Fruit fly (Drosophila melanogaster): Measurements from ENCODE around the gene Mkp.
A peak's percentile ranks its signal among the peaks of the same experiment; 100 is the strongest.

Gene Mkp

DNA sequence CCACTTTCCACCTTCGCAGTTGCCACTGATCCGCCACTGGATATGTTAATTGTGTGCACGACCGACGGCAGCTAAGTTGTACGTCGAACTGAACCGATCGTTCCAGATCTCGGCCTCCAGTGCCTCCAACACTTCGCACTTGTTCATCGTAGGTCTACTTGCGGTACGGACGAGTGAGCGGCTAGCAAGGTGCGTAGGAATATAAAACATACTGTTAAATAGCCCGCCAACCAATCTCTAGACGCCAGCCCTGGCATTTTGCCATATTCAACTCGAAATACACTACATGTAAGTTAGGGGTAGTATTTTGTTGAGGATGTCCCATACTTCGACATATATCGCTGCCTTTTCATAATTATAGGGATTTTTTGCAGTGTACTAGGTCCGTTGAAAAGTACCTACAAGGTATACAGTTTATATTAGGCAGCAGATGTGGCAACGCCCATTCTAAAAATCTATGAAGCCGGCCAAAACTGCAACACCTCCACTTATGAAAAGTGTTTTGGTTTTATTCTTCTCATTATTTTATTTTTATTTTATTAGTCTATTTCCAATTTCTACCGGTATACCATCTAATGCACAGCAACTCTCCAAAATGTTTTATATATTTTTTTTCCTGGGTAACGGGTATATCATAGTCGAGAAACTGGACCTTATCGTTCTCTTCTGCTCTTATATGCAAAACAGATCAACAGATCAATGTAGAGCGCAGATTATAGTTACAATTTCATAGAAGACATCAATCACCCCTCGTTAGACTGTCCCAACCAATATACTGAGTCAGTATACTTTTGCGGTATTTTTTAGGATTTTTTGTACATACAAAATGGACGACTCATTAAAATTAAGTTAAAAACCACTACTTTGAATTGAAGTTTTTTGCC lies 38.9 kb upstream of the Mkp start, which contains the start of the genes pyx and CG33229 (continued):
- TF ChIP-seq BEAF-32 (GFP tag; optimal IDR thresholded peaks at IDR 0.05) (peak; percentile 37), unc-4 (GFP tag; IDR thresholded peaks at IDR 0.05; ENCODE audit: partially characterized antibody) (0 out of 2 replicates have a peak, but pooled peaks have one; percentile 27), CG7786 (GFP tag; optimal IDR thresholded peaks at IDR 0.05) (peak; percentile 83), CG10147 (GFP tag; optimal IDR thresholded peaks at IDR 0.05) (peak; percentile 92), CG13894 (tag; optimal IDR thresholded peaks at IDR 0.05) (peak; percentile 88), CG11093 (GFP tag; IDR thresholded peaks at IDR 0.05) (peak; percentile 75), CG9797 (GFP tag; optimal IDR thresholded peaks at IDR 0.05) (peak; percentile 20), CG2202 (tag; optimal IDR thresholded peaks at IDR 0.05) (peak; percentile 12), nerfin-1 (tag; optimal IDR thresholded peaks at IDR 0.05) (peak; percentile 62), slp2 (GFP tag; optimal IDR thresholded peaks at IDR 0.05) (peak; percentile 69), Mes4 (GFP tag; optimal IDR thresholded peaks at IDR 0.05) (peak; percentile 57), Six4 (GFP tag; optimal IDR thresholded peaks at IDR 0.05) (peak; percentile 78), Meics (GFP tag; optimal IDR thresholded peaks at IDR 0.05) (peak; percentile 89), sim (GFP tag; IDR thresholded peaks at IDR 0.05) (peak; percentile 44; the same call in 1 of the 2 replicates), ac (GFP tag; optimal IDR thresholded peaks at IDR 0.05) (no peak), CG1832 (GFP tag; optimal IDR thresholded peaks at IDR 0.05) (no peak), CG13287 (GFP tag; IDR thresholded peaks at IDR 0.05; ENCODE audit: partially characterized antibody) (peak; percentile 28; the same call in 1 of the 2 replicates), Hey (tag; optimal IDR thresholded peaks at IDR 0.05) (peak; percentile 44), CG13296 (GFP tag; optimal IDR thresholded peaks at IDR 0.05) (peak; percentile 77), knrl (GFP tag; IDR thresholded peaks at IDR 0.05; ENCODE audit: partially characterized antibody) (no peak), CG2712 (tag; optimal IDR thresholded peaks at IDR 0.05) (peak; percentile 88), CG7928 (GFP tag; optimal IDR thresholded peaks at IDR 0.05) (peak; percentile 92), CG16779 (GFP tag; IDR thresholded peaks at IDR 0.05) (peak; percentile 85), az2 (GFP tag; optimal IDR thresholded peaks at IDR 0.05) (peak; percentile 87), CG9215 (GFP tag; IDR thresholded peaks at IDR 0.05) (peak; percentile 87), pho (GFP tag; optimal IDR thresholded peaks at IDR 0.05) (peak; percentile 90), Hr51 (GFP tag; optimal IDR thresholded peaks at IDR 0.05) (peak; percentile 71 to 84), GATAe (GFP tag; conservative IDR thresholded peaks at IDR 0.05) (no peak), sna (GFP tag; IDR thresholded peaks at IDR 0.05; ENCODE audit: partially characterized antibody) (peak; percentile 19; the same call in 1 of the 2 replicates), Ssrp (tag; optimal IDR thresholded peaks at IDR 0.05) (peak; percentile 82), exex (tag; optimal IDR thresholded peaks at IDR 0.05) (peak; percentile 60), CG9609 (GFP tag; optimal IDR thresholded peaks at IDR 0.05) (peak; percentile 88), CG15011 (GFP tag; optimal IDR thresholded peaks at IDR 0.05) (peak; percentile 57), Dfd (GFP tag; optimal IDR thresholded peaks at IDR 0.05) (no peak), CG12219 (GFP tag; optimal IDR thresholded peaks at IDR 0.05) (peak; percentile 61), crp (GFP tag; optimal IDR thresholded peaks at IDR 0.05) (peak in 1 of 2 experiments; percentile 30), Drgx (GFP tag; IDR thresholded peaks at IDR 0.05) (peak; percentile 77), lola (GFP tag; optimal IDR thresholded peaks at IDR 0.05) (peak in 1 of 3 experiments; percentile 80), CG9437 (GFP tag; optimal IDR thresholded peaks at IDR 0.05) (peak; percentile 83), klu (GFP tag; IDR thresholded peaks at IDR 0.05) (peak; percentile 71; the same call in 1 of the 2 replicates), Optix (GFP tag; IDR thresholded peaks at IDR 0.05) (peak; percentile 71), HmgD (GFP tag; optimal IDR thresholded peaks at IDR 0.05) (no peak), row (GFP tag; IDR thresholded peaks at IDR 0.05) (peak; percentile 88), sd (tag; optimal IDR thresholded peaks at IDR 0.05) (peak; percentile 31), chif (GFP tag; optimal IDR thresholded peaks at IDR 0.05) (peak; percentile 73 to 79), CG17359 (tag; optimal IDR thresholded peaks at IDR 0.05) (peak; percentile 78), CG2678 (tag; optimal IDR thresholded peaks at IDR 0.05) (peak; percentile 92)

All from whole organism, embryonic.